Worm (Caenorhabditis elegans) whole organism, young adult: Measurements from ENCODE around the gene Y40A1A.3.

Experiments used
- B0035.1 ChIP-seq: sonication (generic microtip); optimal IDR thresholded peaks from 2 replicates; lab custom pipeline; 2016; ENCODE audit warnings: missing genetic modification characterization, mild to moderate bottlenecking, missing compliant biosample characterization, missing genotype, missing genetic modification reagents
- B0261.1 ChIP-seq: sonication (generic microtip); optimal IDR thresholded peaks from 2 replicates; lab custom pipeline; 2016; ENCODE audit warnings: mild to moderate bottlenecking, missing genetic modification characterization, moderate library complexity, missing compliant biosample characterization
- C17E4.6 ChIP-seq: fragments of 200-800 bp; sonication (Bioruptor generic); IDR thresholded peaks from 2 replicates; pipeline ENCODE4 v1.3.6; 2022; ENCODE audit warnings: missing genetic modification reagents, missing genetic modification characterization, missing compliant biosample characterization
- F57A8.1 ChIP-seq: fragments of 200-800 bp; sonication (Bioruptor generic); optimal IDR thresholded peaks from 2 replicates; lab custom pipeline; 2018; ENCODE audit warnings: mild to moderate bottlenecking, missing genetic modification characterization, moderate library complexity, missing compliant biosample characterization
- K11D2.4 ChIP-seq: fragments of 200-800 bp; sonication (Bioruptor generic); IDR thresholded peaks from 2 replicates; pipeline ENCODE4 v1.3.6; 2022; ENCODE audit warnings: missing genetic modification reagents, missing genetic modification characterization, missing compliant biosample characterization
- Y53F4B.3 ChIP-seq: fragments of 200-800 bp; sonication (Bioruptor generic); IDR thresholded peaks from 2 replicates; pipeline ENCODE4 v1.3.6; 2022; ENCODE audit warnings: missing genetic modification reagents, missing genetic modification characterization, missing compliant biosample characterization
- Y95B8A.8 ChIP-seq: fragments of 200-800 bp; sonication (Bioruptor generic); IDR thresholded peaks from 2 replicates; pipeline ENCODE4 v1.3.6; 2022; ENCODE audit warnings: missing genetic modification reagents, missing genetic modification characterization, missing compliant biosample characterization
- bed-1 ChIP-seq: fragments of 200-800 bp; sonication (Bioruptor generic); IDR thresholded peaks from 2 replicates; pipeline ENCODE4 v1.3.6; 2022; ENCODE audit warnings: missing genetic modification reagents, missing genetic modification characterization, missing compliant biosample characterization
- ccch-3 ChIP-seq: fragments of 200-800 bp; sonication (Bioruptor generic); optimal IDR thresholded peaks from 2 replicates; lab custom pipeline; 2018; ENCODE audit warnings: mild to moderate bottlenecking, missing genetic modification characterization, missing compliant biosample characterization
- chd-7 ChIP-seq: sonication (generic microtip); optimal IDR thresholded peaks from 2 replicates; lab custom pipeline; 2016; ENCODE audit warnings: mild to moderate bottlenecking, missing genetic modification characterization, moderate library complexity, missing compliant biosample characterization
- dox-1 ChIP-seq: fragments of 200-800 bp; sonication (Bioruptor generic); IDR thresholded peaks from 2 replicates; pipeline ENCODE4 v1.3.6; 2022; ENCODE audit warnings: missing genetic modification reagents, missing genetic modification characterization, missing compliant biosample characterization
- egl-44 ChIP-seq: fragments of 200-800 bp; sonication (Bioruptor generic); IDR thresholded peaks from 2 replicates; pipeline ENCODE4 v1.3.6; 2022; ENCODE audit warnings: missing genetic modification reagents, missing genetic modification characterization, missing compliant biosample characterization
- egrh-3 ChIP-seq: fragments of 200-800 bp; sonication (Bioruptor generic); IDR thresholded peaks from 2 replicates; pipeline ENCODE4 v1.3.6; 2022; ENCODE audit warnings: missing genetic modification reagents, missing genetic modification characterization, missing compliant biosample characterization
- ekl-4 ChIP-seq: fragments of 200-800 bp; sonication (Bioruptor generic); IDR thresholded peaks from 2 replicates; pipeline ENCODE4 v1.3.6; 2022; ENCODE audit warnings: missing genetic modification reagents, missing genetic modification characterization, missing compliant biosample characterization
- let-526 ChIP-seq: fragments of 200-800 bp; sonication (Bioruptor generic); IDR thresholded peaks from 2 replicates; pipeline ENCODE4 v1.3.6; 2022; ENCODE audit warnings: missing genetic modification reagents, missing genetic modification characterization, missing compliant biosample characterization
- let-607 ChIP-seq, 2 experiments: fragments of 200-800 bp in 1 of 2; sonication (Bioruptor generic) in 1 of 2; sonication (generic microtip) in 1 of 2; optimal IDR thresholded peaks; 2 replicates each; lab custom pipeline; 2016 to 2018; ENCODE audit warnings: mild to moderate bottlenecking in 2 of 2, missing compliant biosample characterization in 2 of 2, missing genetic modification characterization in 2 of 2, moderate library complexity in 2 of 2, missing genotype in 1 of 2
- lsl-1 ChIP-seq: fragments of 200-800 bp; sonication (Bioruptor generic); optimal IDR thresholded peaks from 2 replicates; lab custom pipeline; 2018; ENCODE audit warnings: mild to moderate bottlenecking, missing genetic modification characterization, moderate library complexity, missing compliant biosample characterization
- madf-3 ChIP-seq: fragments of 200-800 bp; sonication (Bioruptor generic); IDR thresholded peaks from 2 replicates; pipeline ENCODE4 v1.3.6; 2022; ENCODE audit warnings: missing genetic modification reagents, missing genetic modification characterization, missing compliant biosample characterization
- madf-8 ChIP-seq: fragments of 200-800 bp; sonication (Bioruptor generic); conservative IDR thresholded peaks from 2 replicates; pipeline ENCODE4 v1.3.6; 2022; ENCODE audit warnings: missing genetic modification reagents, missing genetic modification characterization, missing compliant biosample characterization
- mxl-1 ChIP-seq: sonication (generic microtip); optimal IDR thresholded peaks from 2 replicates; lab custom pipeline; 2016; ENCODE audit warnings: missing genetic modification characterization, missing compliant biosample characterization
- nfyb-1 ChIP-seq: fragments of 200-800 bp; sonication (Bioruptor generic); IDR thresholded peaks from 2 replicates; pipeline ENCODE4 v1.3.6; 2022; ENCODE audit warnings: missing genetic modification reagents, missing genetic modification characterization, missing compliant biosample characterization
- nhr-179 ChIP-seq: sonication (generic microtip); optimal IDR thresholded peaks from 2 replicates; lab custom pipeline; 2016; ENCODE audit warnings: mild to moderate bottlenecking, missing genetic modification characterization, missing compliant biosample characterization
- rpc-1 ChIP-seq, 2 experiments: fragments of 150-350 bp in 1 of 2; sonication (generic microtip) in 1 of 2; optimal IDR thresholded peaks; 2 replicates each; lab custom pipeline; 2014 to 2018; ENCODE audit warnings: missing biosample characterization in 1 of 2, missing genetic modification characterization in 1 of 2, missing genetic modification reagents in 1 of 2, missing genotype in 1 of 2
- sdz-38 ChIP-seq: sonication (generic microtip); optimal IDR thresholded peaks from 2 replicates; lab custom pipeline; 2016; ENCODE audit warnings: missing genotype, missing genetic modification characterization, missing compliant biosample characterization
- tbx-9 ChIP-seq: sonication (generic microtip); optimal IDR thresholded peaks from 2 replicates; lab custom pipeline; 2016; ENCODE audit warnings: borderline replicate concordance, missing genetic modification characterization, inconsistent platforms, missing compliant biosample characterization
- unc-62 ChIP-seq: fragments of 150-350 bp; optimal IDR thresholded peaks from 2 replicates; lab custom pipeline; 2014; ENCODE audit warnings: missing biosample characterization, missing genetic modification reagents, missing genetic modification characterization
- ztf-28 ChIP-seq: fragments of 200-800 bp; sonication (Bioruptor generic); IDR thresholded peaks from 2 replicates; pipeline ENCODE4 v1.3.6; 2022; ENCODE audit warnings: missing genetic modification reagents, missing genetic modification characterization, missing compliant biosample characterization

Y40A1A.3 gene

ce11 chrX:1997934-1998333 is at the start of gene Y40A1A.3:
Gene Y40A1A.3 (minus strand): TSS chrX:1998034.
- TF ChIP-seq Y95B8A.8 (GFP tag; lab: Robert Waterston, UW) (no peak), chd-7 (tag; lab: Kevin White, UChicago) (no peak), madf-3 (GFP tag; lab: Robert Waterston, UW) (no peak), B0261.1 (tag; lab: Kevin White, UChicago) (no peak)

ce11 chrX:2047208-2047946 is 49.5 kb upstream of the Y40A1A.3 start:
- TF ChIP-seq let-526 (GFP tag; lab: Robert Waterston, UW) (no peak), B0035.1 (tag; lab: Kevin White, UChicago) (no peak), tbx-9 (tag; lab: Kevin White, UChicago) (no peak), egrh-3 (GFP tag; lab: Robert Waterston, UW) (no peak), madf-8 (GFP tag; lab: Robert Waterston, UW) (no peak), ccch-3 (GFP tag; lab: Kevin White, UChicago) (no peak), K11D2.4 (GFP tag; lab: Robert Waterston, UW) (no peak), lsl-1 (no peak), dox-1 (GFP tag; lab: Robert Waterston, UW) (no peak), sdz-38 (tag; lab: Kevin White, UChicago) (no peak), rpc-1 (optimal IDR thresholded peaks at IDR 0.05; lab: Kevin White, UChicago) (no peak), rpc-1 (tag; optimal IDR thresholded peaks at IDR 0.05; lab: Kevin White, UChicago) (no peak), mxl-1 (tag; lab: Kevin White, UChicago) (no peak), C17E4.6 (no peak)

- TF ChIP-seq Y95B8A.8 (GFP tag; lab: Robert Waterston, UW), result no peak
- TF ChIP-seq nfyb-1 (GFP tag; lab: Robert Waterston, UW), result 0 out of 2 replicates have a peak, but pooled peaks have one; percentile 37
- TF ChIP-seq F57A8.1 (GFP tag; lab: Kevin White, UChicago), result no peak
- TF ChIP-seq egl-44 (GFP tag; lab: Robert Waterston, UW), result peak; percentile 49; the same call in 1 of the 2 replicates
- TF ChIP-seq unc-62 (GFP tag; lab: Kevin White, UChicago), result peak; percentile 79
Observed at ce11 chrX:2046124-2046722, 48.4 kb upstream of the Y40A1A.3 start, which contains the start of gene igcm-4. Gene igcm-4 (minus strand): TSS chrX:2046360.

ce11 chrX:2045603-2046002 is 47.8 kb upstream of the Y40A1A.3 start:
- TF ChIP-seq ztf-28 (GFP tag; lab: Robert Waterston, UW) (no peak), ekl-4 (GFP tag; lab: Robert Waterston, UW) (no peak), Y53F4B.3 (GFP tag; lab: Robert Waterston, UW) (no peak), bed-1 (no peak), let-607 (tag; optimal IDR thresholded peaks at IDR 0.05; lab: Kevin White, UChicago) (no peak), nhr-179 (tag; lab: Kevin White, UChicago) (no peak)
- TF ChIP-seq, all 124 proteins: peak for 0

- TF ChIP-seq rpc-1 (optimal IDR thresholded peaks at IDR 0.05; lab: Kevin White, UChicago) (no peak), rpc-1 (tag; optimal IDR thresholded peaks at IDR 0.05; lab: Kevin White, UChicago) (no peak)
Observed at ce11 chrX:2044541-2045168, 46.8 kb upstream of the Y40A1A.3 start.
